Worm (Caenorhabditis elegans) whole organism, mixed stage, embryonic: ENCODE data around the gene pyc-1.

Experiments
- M03D4.4 ChIP-seq: sonication (generic microtip); optimal IDR thresholded peaks from 2 replicates; lab custom pipeline; 2017; ENCODE audit warnings: mild to moderate bottlenecking, missing genetic modification characterization, missing compliant biosample characterization
- bed-3 ChIP-seq: fragments of 200-800 bp; sonication (Bioruptor generic); optimal IDR thresholded peaks from 3 replicates; lab custom pipeline; 2018; ENCODE audit warnings: mild to moderate bottlenecking, missing genetic modification characterization, moderate library complexity, missing compliant biosample characterization
- blmp-1 ChIP-seq: fragments of 150-350 bp; optimal IDR thresholded peaks from 2 replicates; lab custom pipeline; 2014; ENCODE audit warnings: missing biosample characterization, missing genetic modification characterization
- ceh-39 ChIP-seq: fragments of 150-350 bp; optimal IDR thresholded peaks from 2 replicates; lab custom pipeline; 2014; ENCODE audit warnings: missing biosample characterization, missing genetic modification characterization
- ces-1 ChIP-seq: fragments of 150-350 bp; optimal IDR thresholded peaks from 2 replicates; lab custom pipeline; 2014; ENCODE audit warnings: missing biosample characterization, missing genetic modification reagents, missing genetic modification characterization
- cnd-1 ChIP-seq: fragments of 200-800 bp; sonication (Bioruptor generic); optimal IDR thresholded peaks from 2 replicates; lab custom pipeline; 2018; ENCODE audit warnings: mild to moderate bottlenecking, missing genetic modification characterization, missing compliant biosample characterization
- elt-1 ChIP-seq: sonication (generic microtip); optimal IDR thresholded peaks from 2 replicates; lab custom pipeline; 2017; ENCODE audit warnings: missing genetic modification characterization, mild to moderate bottlenecking, missing compliant biosample characterization, antibody characterized with exemption, moderate library complexity, borderline replicate concordance; ENCODE audit not compliant: insufficient read depth
- elt-3 ChIP-seq: fragments of 150-350 bp; optimal IDR thresholded peaks from 2 replicates; lab custom pipeline; 2014; ENCODE audit warnings: missing biosample characterization, missing genetic modification characterization
- flh-1 ChIP-seq: fragments of 200-800 bp; sonication (Bioruptor generic); optimal IDR thresholded peaks from 2 replicates; lab custom pipeline; 2018; ENCODE audit warnings: mild to moderate bottlenecking, missing genetic modification characterization, moderate library complexity, missing compliant biosample characterization
- ham-2 ChIP-seq: fragments of 200-800 bp; sonication (Bioruptor generic); optimal IDR thresholded peaks from 2 replicates; lab custom pipeline; 2018; ENCODE audit warnings: mild to moderate bottlenecking, missing genetic modification characterization, missing compliant biosample characterization
- lin-13 ChIP-seq: fragments of 150-350 bp; optimal IDR thresholded peaks from 2 replicates; lab custom pipeline; 2014; ENCODE audit warnings: missing biosample characterization, missing genetic modification characterization
- lin-32 ChIP-seq: fragments of 200-800 bp; sonication (Bioruptor generic); optimal IDR thresholded peaks from 2 replicates; lab custom pipeline; 2018; ENCODE audit warnings: mild to moderate bottlenecking, missing genetic modification characterization, missing compliant biosample characterization
- lsy-2 ChIP-seq: fragments of 150-350 bp; optimal IDR thresholded peaks from 2 replicates; lab custom pipeline; 2014; ENCODE audit warnings: missing biosample characterization, missing genetic modification characterization
- mep-1 ChIP-seq: fragments of 150-350 bp; optimal IDR thresholded peaks from 2 replicates; lab custom pipeline; 2017; ENCODE audit warnings: missing biosample characterization, missing genetic modification reagents, missing genetic modification characterization, inconsistent platforms
- mls-2 ChIP-seq: sonication (generic microtip); optimal IDR thresholded peaks from 2 replicates; lab custom pipeline; 2016; ENCODE audit warnings: mild to moderate bottlenecking, missing genetic modification characterization, moderate library complexity, missing compliant biosample characterization
- nhr-12 ChIP-seq: fragments of 150-350 bp; optimal IDR thresholded peaks from 2 replicates; lab custom pipeline; 2014; ENCODE audit warnings: missing biosample characterization, missing genetic modification characterization
- nhr-2 ChIP-seq: fragments of 150-350 bp; optimal IDR thresholded peaks from 2 replicates; lab custom pipeline; 2014; ENCODE audit warnings: missing biosample characterization, missing genetic modification characterization
- nhr-237 ChIP-seq: fragments of 150-350 bp; optimal IDR thresholded peaks from 2 replicates; lab custom pipeline; 2014; ENCODE audit warnings: missing biosample characterization, missing genetic modification characterization
- nhr-28 ChIP-seq: fragments of 150-350 bp; optimal IDR thresholded peaks from 2 replicates; lab custom pipeline; 2014; ENCODE audit warnings: missing biosample characterization, missing genetic modification characterization
- pha-4 ChIP-seq: fragments of 150-350 bp; optimal IDR thresholded peaks from 2 replicates; lab custom pipeline; 2018; ENCODE audit warnings: missing biosample characterization, missing genetic modification reagents, missing genetic modification characterization
- tbx-8 ChIP-seq: fragments of 200-800 bp; sonication (Bioruptor generic); optimal IDR thresholded peaks from 2 replicates; lab custom pipeline; 2018; ENCODE audit warnings: mild to moderate bottlenecking, missing genetic modification characterization, moderate library complexity, missing compliant biosample characterization
- unc-120 ChIP-seq: sonication (generic microtip); optimal IDR thresholded peaks from 2 replicates; lab custom pipeline; 2017; ENCODE audit warnings: missing genetic modification characterization, missing compliant biosample characterization; ENCODE audit not compliant: poor library complexity, severe bottlenecking
- zip-8 ChIP-seq: fragments of 150-350 bp; optimal IDR thresholded peaks from 2 replicates; lab custom pipeline; 2014; ENCODE audit warnings: missing biosample characterization, missing genetic modification characterization
- ztf-11 ChIP-seq: fragments of 150-350 bp; optimal IDR thresholded peaks from 2 replicates; lab custom pipeline; 2014; ENCODE audit warnings: missing biosample characterization, missing genetic modification characterization

The pyc-1 gene

ce11 chrV:11811921-11812320, 10.4 kb downstream of the pyc-1 start, which contains the start of gene D2023.3:
Gene D2023.3 (minus strand): TSS chrV:11812021.
- TF ChIP-seq nhr-237 (tag; lab: Kevin White, UChicago) (no peak), flh-1 (no peak), ztf-11 (tag; lab: Kevin White, UChicago) (no peak), blmp-1 (tag; lab: Kevin White, UChicago) (no peak), cnd-1 (tag; lab: Kevin White, UChicago) (no peak), mep-1 (no peak), zip-8 (tag; lab: Kevin White, UChicago) (no peak), pha-4 (tag; lab: Kevin White, UChicago) (no peak), lin-13 (tag; lab: Kevin White, UChicago) (no peak)

- TF ChIP-seq nhr-12 (tag; lab: Kevin White, UChicago) (no peak), lin-32 (GFP tag; lab: Kevin White, UChicago) (no peak), ztf-11 (tag; lab: Kevin White, UChicago) (no peak), unc-120 (tag; lab: Kevin White, UChicago) (no peak)
Observed at ce11 chrV:11809935-11810334, 12.4 kb downstream of the pyc-1 start.

- no peak for TF ChIP-seq elt-1
- no peak for TF ChIP-seq bed-3
Observed at ce11 chrV:11803518-11803994, 18.8 kb downstream of the pyc-1 start.

ce11 chrV:11802508-11802907, 19.8 kb downstream of the pyc-1 start:
- TF ChIP-seq blmp-1 (tag; lab: Kevin White, UChicago) (peak; percentile 33), M03D4.4 (no peak), ham-2 (GFP tag; lab: Kevin White, UChicago) (peak; percentile 19), elt-3 (tag; lab: Kevin White, UChicago) (peak; percentile 66)

- peak; percentile 64 for TF ChIP-seq elt-1
- no peak for TF ChIP-seq flh-1
Observed at ce11 chrV:11801076-11801849, 21.1 kb downstream of the pyc-1 start.

- no peak for TF ChIP-seq ztf-11 (tag; lab: Kevin White, UChicago)
- TF ChIP-seq nhr-2 (tag; lab: Kevin White, UChicago) = no peak
- no peak for TF ChIP-seq tbx-8 (GFP tag; lab: Kevin White, UChicago)
- TF ChIP-seq zip-8 (tag; lab: Kevin White, UChicago) = no peak
- no peak for TF ChIP-seq ceh-39
- no peak for TF ChIP-seq bed-3
Observed at ce11 chrV:11800486-11800885, 21.8 kb downstream of the pyc-1 start.

- TF ChIP-seq elt-3 (tag; lab: Kevin White, UChicago) = peak; percentile 37
- no peak for TF ChIP-seq blmp-1 (tag; lab: Kevin White, UChicago)
- TF ChIP-seq ces-1 (GFP tag; lab: Kevin White, UChicago) = no peak
- TF ChIP-seq lin-32 (GFP tag; lab: Kevin White, UChicago) = no peak
- no peak for TF ChIP-seq tbx-8 (GFP tag; lab: Kevin White, UChicago)
- peak; percentile 38 for TF ChIP-seq nhr-237 (tag; lab: Kevin White, UChicago)
- no peak for TF ChIP-seq nhr-12 (tag; lab: Kevin White, UChicago)
- no peak for TF ChIP-seq zip-8 (tag; lab: Kevin White, UChicago)
- no peak for TF ChIP-seq flh-1
- TF ChIP-seq M03D4.4 = no peak
- no peak for TF ChIP-seq lsy-2 (tag; lab: Kevin White, UChicago)
- TF ChIP-seq nhr-28 (tag; lab: Kevin White, UChicago) = no peak
- no peak for TF ChIP-seq mls-2
- TF ChIP-seq cnd-1 (tag; lab: Kevin White, UChicago) = no peak
- TF ChIP-seq, all 35 proteins: peak for 2
Observed at ce11 chrV:11799252-11799822, 23.0 kb downstream of the pyc-1 start.
